Worm (Caenorhabditis elegans) whole organism, late embryonic: ENCODE measurements around the gene nstp-5.

Experiments
- C38D4.7 ChIP-seq: fragments of 200-800 bp; sonication (Bioruptor generic); optimal IDR thresholded peaks from 2 replicates; lab custom pipeline; 2018; ENCODE audit warnings: mild to moderate bottlenecking, missing genetic modification characterization, moderate library complexity, missing compliant biosample characterization
- ceh-18 ChIP-seq: sonication (generic microtip); optimal IDR thresholded peaks from 2 replicates; lab custom pipeline; 2016; ENCODE audit warnings: missing genetic modification characterization, missing compliant biosample characterization
- che-1 ChIP-seq: sonication (generic microtip); optimal IDR thresholded peaks from 2 replicates; lab custom pipeline; 2016; ENCODE audit warnings: mild to moderate bottlenecking, missing genetic modification characterization, missing compliant biosample characterization
- dmd-4 ChIP-seq: sonication (generic microtip); optimal IDR thresholded peaks from 2 replicates; lab custom pipeline; 2016; ENCODE audit warnings: borderline replicate concordance, missing genetic modification characterization, missing compliant biosample characterization
- pha-4 ChIP-seq: fragments of 150-350 bp; optimal IDR thresholded peaks from 2 replicates; lab custom pipeline; 2018; ENCODE audit warnings: missing biosample characterization, missing genetic modification reagents, missing genetic modification characterization
- tbx-7 ChIP-seq: sonication (generic microtip); optimal IDR thresholded peaks from 2 replicates; lab custom pipeline; 2016; ENCODE audit warnings: missing genotype, missing genetic modification characterization, missing compliant biosample characterization
- ttx-3 ChIP-seq: sonication (generic microtip); optimal IDR thresholded peaks from 2 replicates; lab custom pipeline; 2016; ENCODE audit warnings: missing genetic modification reagents, missing genetic modification characterization, missing compliant biosample characterization
- unc-55 ChIP-seq: sonication (generic microtip); optimal IDR thresholded peaks from 2 replicates; lab custom pipeline; 2017; ENCODE audit warnings: missing biosample characterization, missing genetic modification reagents, missing genetic modification characterization

DNA sequence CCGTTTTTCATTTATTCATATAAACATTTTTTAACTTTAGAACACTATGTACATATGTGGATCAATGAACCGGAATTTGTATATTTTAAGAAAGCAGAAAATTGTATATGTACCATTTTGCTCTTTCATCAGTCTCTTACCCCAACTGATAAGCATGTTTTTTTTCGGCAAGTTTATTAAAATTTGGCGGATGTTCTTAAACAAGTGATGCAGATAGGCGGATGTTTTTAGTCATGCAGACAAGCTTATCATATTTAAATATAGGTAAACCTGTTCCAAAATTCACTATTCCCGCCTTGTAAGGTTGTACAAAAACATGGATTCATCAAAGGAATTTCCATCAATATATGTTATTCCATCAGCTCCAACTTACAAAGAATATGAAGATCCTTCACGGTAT, 44.0 kb downstream of the nstp-5 start, which contains the start of gene K08D8.9:
- TF ChIP-seq ttx-3 (tag; lab: Kevin White, UChicago) (no peak), che-1 (tag; lab: Kevin White, UChicago) (no peak), dmd-4 (tag; lab: Kevin White, UChicago) (no peak), C38D4.7 (GFP tag; lab: Kevin White, UChicago) (no peak), pha-4 (no peak), unc-55 (GFP tag; lab: Kevin White, UChicago) (no peak), tbx-7 (no peak), ceh-18 (tag; lab: Kevin White, UChicago) (no peak)
